Fruit fly (Drosophila melanogaster): Measurements from ENCODE around the gene CanB.

Gene CanB

dm6 chrX:5363116-5363515, 30.8 kb downstream of the CanB start:
- TF ChIP-seq psq (optimal IDR thresholded peaks at IDR 0.05) = no peak
- no peak for TF ChIP-seq Dll (optimal IDR thresholded peaks at IDR 0.05)
- TF ChIP-seq usp (GFP tag; optimal IDR thresholded peaks at IDR 0.05) = no peak
- TF ChIP-seq CG8478 (optimal IDR thresholded peaks at IDR 0.05) = no peak
- no peak for TF ChIP-seq pan (optimal IDR thresholded peaks at IDR 0.05)
- TF ChIP-seq EcR (GFP tag; optimal IDR thresholded peaks at IDR 0.05) = no peak

dm6 chrX:5364031-5364430, 31.7 kb downstream of the CanB start:
- TF ChIP-seq CG8478 (optimal IDR thresholded peaks at IDR 0.05) = no peak
- TF ChIP-seq Dll (optimal IDR thresholded peaks at IDR 0.05) = no peak
- TF ChIP-seq usp (GFP tag; optimal IDR thresholded peaks at IDR 0.05) = no peak
- TF ChIP-seq pan (optimal IDR thresholded peaks at IDR 0.05) = no peak
- no peak for TF ChIP-seq psq (optimal IDR thresholded peaks at IDR 0.05)
- no peak for TF ChIP-seq EcR (GFP tag; optimal IDR thresholded peaks at IDR 0.05)

dm6 chrX:5382539-5382938, 50.2 kb downstream of the CanB start:
- TF ChIP-seq usp (GFP tag; optimal IDR thresholded peaks at IDR 0.05) (no peak), CG8478 (optimal IDR thresholded peaks at IDR 0.05) (no peak), EcR (GFP tag; optimal IDR thresholded peaks at IDR 0.05) (no peak), Dll (optimal IDR thresholded peaks at IDR 0.05) (no peak), pan (optimal IDR thresholded peaks at IDR 0.05) (no peak), psq (optimal IDR thresholded peaks at IDR 0.05) (no peak)

Measured in whole organism.